Fruit fly (Drosophila melanogaster) Kc167 (cell line): Measurements from ENCODE around the gene wisp.

Experiments used
- Myc ChIP-seq: fragments of >200 bp; optimal IDR thresholded peaks from 2 replicates; lab custom pipeline; 2017; ENCODE audit warnings: missing external identifiers
- Sin3A ChIP-seq: fragments of >200 bp; optimal IDR thresholded peaks from 2 replicates; lab custom pipeline; 2018; ENCODE audit warnings: missing external identifiers
- h ChIP-seq: fragments of >200 bp; optimal IDR thresholded peaks from 3 replicates; lab custom pipeline; 2018; ENCODE audit warnings: missing external identifiers
- psq ChIP-seq: fragments of >200 bp; optimal IDR thresholded peaks from 2 replicates; lab custom pipeline; 2017; ENCODE audit warnings: missing external identifiers
- ttk ChIP-seq: sonication (Bioruptor generic); optimal IDR thresholded peaks from 2 replicates; lab custom pipeline; 2017; ENCODE audit warnings: missing external identifiers

- TF ChIP-seq Sin3A (lab: Kevin White, UChicago) = no peak
- no peak for TF ChIP-seq psq (lab: Kevin White, UChicago)
- TF ChIP-seq h (lab: Kevin White, UChicago) = no peak
- no peak for TF ChIP-seq ttk
- no peak for TF ChIP-seq Myc (lab: Kevin White, UChicago)
Observed at dm6 chrX:11925213-11925612, 31.5 kb downstream of the wisp start.
